Fruit fly (Drosophila melanogaster) whole organism, embryonic: ENCODE data around the gene CG6149.

ENCODE experiments used
- Asciz ChIP-seq: fragments of 200-800 bp; sonication (Bioruptor generic); optimal IDR thresholded peaks from 2 replicates; lab custom pipeline; 2017; ENCODE audit warnings: missing biosample characterization, mild to moderate bottlenecking, missing genetic modification characterization, missing genetic modification reagents
- Blimp-1 ChIP-seq: fragments of 200-800 bp; sonication (Bioruptor generic); optimal IDR thresholded peaks from 3 replicates; lab custom pipeline; 2018; ENCODE audit warnings: missing biosample characterization, missing genetic modification characterization, mild to moderate bottlenecking, moderate library complexity, missing genetic modification reagents
- CG1024 ChIP-seq: fragments of 200-800 bp; sonication (Bioruptor generic); IDR thresholded peaks from 2 replicates; pipeline ENCODE4 v1.3.6; 2022; ENCODE audit warnings: missing biosample characterization, missing genetic modification characterization
- CG10431 ChIP-seq: fragments of 200-800 bp; sonication (Bioruptor generic); optimal IDR thresholded peaks from 3 replicates; lab custom pipeline; 2018; ENCODE audit warnings: missing biosample characterization, mild to moderate bottlenecking, missing genetic modification characterization
- CG11504 ChIP-seq: fragments of 200-800 bp; sonication (Bioruptor generic); optimal IDR thresholded peaks from 3 replicates; lab custom pipeline; 2019; ENCODE audit warnings: missing biosample characterization, mild to moderate bottlenecking, missing genetic modification characterization, moderate library complexity
- CG11560 ChIP-seq: fragments of 200-800 bp; sonication (Bioruptor generic); IDR thresholded peaks from 3 replicates; pipeline ENCODE4 v1.3.6; 2022; ENCODE audit warnings: missing biosample characterization, missing genetic modification characterization
- CG11723 ChIP-seq: fragments of 200-800 bp; sonication (Bioruptor generic); optimal IDR thresholded peaks from 2 replicates; lab custom pipeline; 2017; ENCODE audit warnings: missing biosample characterization, mild to moderate bottlenecking, missing genetic modification characterization
- CG12104 ChIP-seq: fragments of 200-800 bp; sonication (Bioruptor generic); optimal IDR thresholded peaks from 3 replicates; lab custom pipeline; 2016; ENCODE audit warnings: missing biosample characterization, missing genetic modification characterization
- CG14014 ChIP-seq: fragments of 200-800 bp; sonication (Bioruptor generic); IDR thresholded peaks from 2 replicates; pipeline ENCODE4 v1.3.6; 2022; ENCODE audit warnings: missing biosample characterization, missing genetic modification characterization
- CG14710 ChIP-seq: fragments of 200-800 bp; sonication (Bioruptor generic); optimal IDR thresholded peaks from 3 replicates; lab custom pipeline; 2019; ENCODE audit warnings: missing biosample characterization, mild to moderate bottlenecking, missing genetic modification characterization, moderate library complexity
- CG1647 ChIP-seq: fragments of 200-800 bp; sonication (Bioruptor generic); optimal IDR thresholded peaks from 3 replicates; lab custom pipeline; 2016; ENCODE audit warnings: missing biosample characterization, missing genetic modification characterization
- CG17359 ChIP-seq: fragments of 200-800 bp; sonication (Bioruptor generic); optimal IDR thresholded peaks from 3 replicates; lab custom pipeline; 2018; ENCODE audit warnings: missing biosample characterization, mild to moderate bottlenecking, missing genetic modification characterization, moderate library complexity
- CG17829 ChIP-seq: fragments of 200-800 bp; optimal IDR thresholded peaks from 2 replicates; lab custom pipeline; 2019; ENCODE audit warnings: missing biosample characterization, mild to moderate bottlenecking, missing genetic modification characterization, moderate library complexity
- CG18262 ChIP-seq: fragments of 200-800 bp; optimal IDR thresholded peaks from 3 replicates; lab custom pipeline; 2019; ENCODE audit warnings: missing biosample characterization, mild to moderate bottlenecking, missing genetic modification characterization, moderate library complexity
- CG18476 ChIP-seq: fragments of 200-800 bp; sonication (Bioruptor generic); optimal IDR thresholded peaks from 2 replicates; lab custom pipeline; 2016; ENCODE audit warnings: missing biosample characterization, mild to moderate bottlenecking, missing genetic modification characterization
- CG3281 ChIP-seq: fragments of 200-800 bp; sonication (Bioruptor generic); optimal IDR thresholded peaks from 3 replicates; lab custom pipeline; 2017; ENCODE audit warnings: missing biosample characterization, mild to moderate bottlenecking, missing genetic modification characterization
- CG34376 ChIP-seq: fragments of 200-800 bp; sonication (Bioruptor generic); optimal IDR thresholded peaks from 2 replicates; lab custom pipeline; 2018; ENCODE audit warnings: missing biosample characterization, mild to moderate bottlenecking, missing genetic modification characterization
- CG6765 ChIP-seq: fragments of 200-800 bp; sonication (Bioruptor generic); optimal IDR thresholded peaks from 3 replicates; lab custom pipeline; 2017; ENCODE audit warnings: missing biosample characterization, mild to moderate bottlenecking, missing genetic modification characterization
- CG7963 ChIP-seq: fragments of 200-800 bp; sonication (Bioruptor generic); IDR thresholded peaks from 3 replicates; pipeline ENCODE4 v1.3.6; 2022; ENCODE audit warnings: missing biosample characterization, missing genetic modification characterization; ENCODE audit not compliant: partially characterized antibody
- CG9215 ChIP-seq: fragments of 200-800 bp; sonication (Bioruptor generic); IDR thresholded peaks from 2 replicates; pipeline ENCODE4 v1.3.6; 2022; ENCODE audit warnings: missing biosample characterization, missing genetic modification characterization
- CG9609 ChIP-seq: fragments of 200-800 bp; sonication (Bioruptor generic); optimal IDR thresholded peaks from 3 replicates; lab custom pipeline; 2016; ENCODE audit warnings: missing biosample characterization, missing genetic modification characterization
- D ChIP-seq, 2 experiments: fragments of 200-800 bp in 1 of 2; fragments of >200 bp in 1 of 2; sonication (Bioruptor generic) in 1 of 2; optimal IDR thresholded peaks; 2 replicates in 1 of 2; 3 replicates in 1 of 2; lab custom pipeline; 2017; ENCODE audit warnings: mild to moderate bottlenecking in 1 of 2, missing biosample characterization in 1 of 2, missing genetic modification characterization in 1 of 2, missing genetic modification reagents in 1 of 2
- Dip3 ChIP-seq: fragments of 200-800 bp; sonication (Bioruptor generic); optimal IDR thresholded peaks from 3 replicates; lab custom pipeline; 2016; ENCODE audit warnings: missing biosample characterization, missing genetic modification characterization
- Doc2 ChIP-seq: fragments of 200-800 bp; sonication (Bioruptor generic); IDR thresholded peaks from 2 replicates; pipeline ENCODE4 v1.3.6; 2022; ENCODE audit warnings: missing biosample characterization, missing genetic modification characterization
- Elba2 ChIP-seq: fragments of 200-800 bp; sonication (Bioruptor generic); optimal IDR thresholded peaks from 3 replicates; lab custom pipeline; 2016; ENCODE audit warnings: missing biosample characterization, missing genetic modification characterization
- Med ChIP-seq: fragments of 200-800 bp; sonication (Bioruptor generic); peaks from one replicate; lab custom pipeline; 2016; ENCODE audit warnings: missing biosample characterization, missing genetic modification characterization, mild to moderate bottlenecking, inconsistent platforms, moderate library complexity
- Sox100B ChIP-seq: fragments of 200-800 bp; sonication (Bioruptor generic); optimal IDR thresholded peaks from 3 replicates; lab custom pipeline; 2018; ENCODE audit warnings: missing biosample characterization, mild to moderate bottlenecking, missing genetic modification characterization
- ara ChIP-seq: fragments of 200-800 bp; sonication (Bioruptor generic); IDR thresholded peaks from 2 replicates; pipeline ENCODE4 v1.3.6; 2022; ENCODE audit warnings: missing biosample characterization, missing genetic modification characterization
- ase ChIP-seq: fragments of 200-800 bp; sonication (Bioruptor generic); IDR thresholded peaks from 3 replicates; pipeline ENCODE4 v1.3.6; 2022; ENCODE audit warnings: missing biosample characterization, missing genetic modification characterization
- bsh ChIP-seq, 2 experiments: fragments of 200-800 bp; sonication (Bioruptor generic); optimal IDR thresholded peaks; 2 replicates each; lab custom pipeline; 2017 to 2018; ENCODE audit warnings: mild to moderate bottlenecking in 2 of 2, missing biosample characterization in 2 of 2, missing genetic modification characterization in 2 of 2, moderate library complexity in 1 of 2
- cg ChIP-seq: fragments of 200-800 bp; sonication (Bioruptor generic); optimal IDR thresholded peaks from 3 replicates; lab custom pipeline; 2019; ENCODE audit warnings: missing biosample characterization, mild to moderate bottlenecking, missing genetic modification characterization, moderate library complexity
- ci ChIP-seq: fragments of 200-800 bp; sonication (Bioruptor generic); IDR thresholded peaks from 3 replicates; pipeline ENCODE4 v1.3.6; 2022; ENCODE audit warnings: missing biosample characterization, missing genetic modification characterization
- dmrt99B ChIP-seq: fragments of 200-800 bp; sonication (Bioruptor generic); optimal IDR thresholded peaks from 2 replicates; lab custom pipeline; 2018; ENCODE audit warnings: missing biosample characterization, mild to moderate bottlenecking, missing genetic modification characterization, moderate library complexity
- hkb ChIP-seq, 2 experiments: fragments of 200-800 bp in 1 of 2; fragments of >200 bp in 1 of 2; sonication (Bioruptor generic) in 1 of 2; IDR thresholded peaks in 1 of 2; optimal IDR thresholded peaks in 1 of 2; 2 replicates each; pipeline versions ENCODE4 v1.3.6 to Lab custom; 2017 to 2022; ENCODE audit warnings: missing biosample characterization in 1 of 2, missing genetic modification characterization in 1 of 2
- hth ChIP-seq: fragments of >200 bp; optimal IDR thresholded peaks from 2 replicates; lab custom pipeline; 2017; ENCODE audit warnings: inconsistent platforms
- insv ChIP-seq, 2 experiments: fragments of 200-800 bp; sonication (Bioruptor generic); optimal IDR thresholded peaks; 3 replicates each; lab custom pipeline; 2016 to 2018; ENCODE audit warnings: missing biosample characterization in 2 of 2, missing genetic modification characterization in 2 of 2
- nom ChIP-seq: fragments of 200-800 bp; sonication (Bioruptor generic); optimal IDR thresholded peaks from 2 replicates; lab custom pipeline; 2017; ENCODE audit warnings: missing biosample characterization, missing genetic modification characterization, mild to moderate bottlenecking, moderate library complexity, missing genetic modification reagents
- pan ChIP-seq, 4 experiments: fragments of >200 bp in 3 of 4; fragments of 200-800 bp in 1 of 4; sonication (Bioruptor generic) in 1 of 4; optimal IDR thresholded peaks in 3 of 4; IDR thresholded peaks in 1 of 4; 2 replicates each; pipeline versions ENCODE4 v1.3.6 to Lab custom; 2017 to 2022; ENCODE audit warnings: missing biosample characterization in 2 of 4, missing genetic modification characterization in 2 of 4, mixed read lengths in 1 of 4
- phol ChIP-seq: fragments of 200-800 bp; sonication (Bioruptor generic); optimal IDR thresholded peaks from 3 replicates; lab custom pipeline; 2018; ENCODE audit warnings: missing biosample characterization, mild to moderate bottlenecking, missing genetic modification characterization, moderate library complexity
- prd ChIP-seq, 3 experiments: fragments of >200 bp in 2 of 3; fragments of 200-800 bp in 1 of 3; sonication (Bioruptor generic) in 1 of 3; optimal IDR thresholded peaks in 2 of 3; IDR thresholded peaks in 1 of 3; 2 replicates in 2 of 3; 3 replicates in 1 of 3; pipeline versions ENCODE4 v1.3.6 to Lab custom; 2017 to 2022; ENCODE audit warnings: missing biosample characterization in 1 of 3, missing genetic modification characterization in 1 of 3
- row ChIP-seq: fragments of 200-800 bp; sonication (Bioruptor generic); IDR thresholded peaks from 3 replicates; pipeline ENCODE4 v1.3.6; 2022; ENCODE audit warnings: missing biosample characterization, missing genetic modification characterization
- sens ChIP-seq: fragments of 200-800 bp; sonication (Bioruptor generic); peaks from one replicate; lab custom pipeline; 2016; ENCODE audit warnings: missing biosample characterization, missing genetic modification characterization
- sens-2 ChIP-seq: fragments of 200-800 bp; sonication (Bioruptor generic); IDR thresholded peaks from 2 replicates; pipeline ENCODE4 v1.3.6; 2022; ENCODE audit warnings: missing biosample characterization, missing genetic modification characterization
- sim ChIP-seq: fragments of 200-800 bp; sonication (Bioruptor generic); IDR thresholded peaks from 2 replicates; pipeline ENCODE4 v1.3.6; 2022; ENCODE audit warnings: missing biosample characterization, missing genetic modification characterization
- vvl ChIP-seq: fragments of 200-800 bp; sonication (Bioruptor generic); IDR thresholded peaks from 2 replicates; pipeline ENCODE4 v1.3.6; 2022; ENCODE audit warnings: missing biosample characterization, missing genetic modification characterization
- wek ChIP-seq: fragments of 200-800 bp; sonication (Bioruptor generic); optimal IDR thresholded peaks from 3 replicates; lab custom pipeline; 2018; ENCODE audit warnings: missing biosample characterization, mild to moderate bottlenecking, missing genetic modification characterization, moderate library complexity
- z ChIP-seq: fragments of 200-800 bp; sonication (Bioruptor generic); IDR thresholded peaks from 3 replicates; pipeline ENCODE4 v1.3.6; 2022; ENCODE audit warnings: missing biosample characterization, missing genetic modification characterization

The CG6149 gene

DNA sequence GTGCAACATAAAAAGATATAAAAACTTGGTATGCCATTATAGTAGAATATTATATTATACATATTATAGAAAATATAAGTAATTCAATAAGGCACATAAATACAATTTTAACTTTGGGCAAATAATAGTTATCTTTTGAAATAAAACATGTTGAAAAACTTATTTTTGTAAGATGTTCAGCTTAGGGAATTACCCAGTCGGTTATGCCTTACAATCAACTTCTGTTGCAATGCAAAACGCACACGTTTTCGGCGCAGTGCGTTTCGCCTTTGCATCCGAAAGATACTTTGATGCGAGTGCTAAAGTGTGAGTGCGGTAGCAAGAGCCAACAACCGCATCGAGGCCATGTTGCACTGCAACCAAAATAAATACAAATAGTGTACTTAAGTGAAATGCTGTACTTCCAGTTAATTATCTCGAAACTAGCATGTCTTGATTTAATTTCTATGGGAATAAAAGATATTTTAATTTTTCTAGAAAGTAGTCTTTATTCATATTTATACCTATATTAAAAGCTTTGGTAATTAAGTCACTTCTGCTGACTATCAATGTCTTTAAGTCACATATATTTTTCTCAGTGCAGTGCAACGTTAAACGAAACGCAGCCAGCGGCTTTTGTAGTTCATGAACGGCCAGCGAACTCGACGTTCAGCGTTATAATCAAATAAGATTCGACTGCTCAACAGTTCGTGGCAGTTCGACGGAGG is 11.9 kb upstream of the CG6149 start (continued):
- TF ChIP-seq row (GFP tag; lab: Robert Waterston, UW) = peak; percentile 26; the same call in 1 of the 3 replicates
- no peak for TF ChIP-seq CG1647 (GFP tag; lab: Kevin White, UChicago)
- TF ChIP-seq prd (optimal IDR thresholded peaks at IDR 0.05; lab: Kevin White, UChicago) = no peak
- TF ChIP-seq prd (GFP tag; IDR thresholded peaks at IDR 0.05; lab: Robert Waterston, UW) = peak; percentile 45; the same call in 2 of the 3 replicates
- TF ChIP-seq CG1024 = 0 out of 2 replicates have a peak, but pooled peaks have one; percentile 10
- peak; percentile 46 for TF ChIP-seq CG11504 (tag; lab: Kevin White, UChicago)
- 0 out of 2 replicates have a peak, but pooled peaks have one; percentile 13 for TF ChIP-seq sens-2 (GFP tag; lab: Robert Waterston, UW)
- no peak for TF ChIP-seq z (GFP tag; lab: Robert Waterston, UW)
- TF ChIP-seq Med (GFP tag; lab: Kevin White, UChicago) = peak; percentile 60
- TF ChIP-seq ci (GFP tag; lab: Robert Waterston, UW) = no peak
- peak; percentile 46 for TF ChIP-seq Sox100B (GFP tag; lab: Kevin White, UChicago)
- peak in 1 of 2 experiments; percentile 36 for TF ChIP-seq bsh (GFP tag; optimal IDR thresholded peaks at IDR 0.05; lab: Kevin White, UChicago)
- no peak for TF ChIP-seq D (optimal IDR thresholded peaks at IDR 0.05; lab: Kevin White, UChicago)
- TF ChIP-seq D (GFP tag; optimal IDR thresholded peaks at IDR 0.05; lab: Kevin White, UChicago) = peak; percentile 25
- no peak for TF ChIP-seq CG7963 (GFP tag; lab: Robert Waterston, UW)
- no peak for TF ChIP-seq CG10431 (GFP tag; lab: Kevin White, UChicago)
- peak; percentile 29 for TF ChIP-seq CG17829 (tag; lab: Kevin White, UChicago)
- no peak for TF ChIP-seq wek (GFP tag; lab: Kevin White, UChicago)
- peak; percentile 46 for TF ChIP-seq CG18262 (tag; lab: Kevin White, UChicago)
- no peak for TF ChIP-seq CG14014
- TF ChIP-seq CG9215 (GFP tag; lab: Robert Waterston, UW) = no peak
- TF ChIP-seq Elba2 (GFP tag; lab: Kevin White, UChicago) = no peak
- no peak for TF ChIP-seq Dip3 (GFP tag; lab: Kevin White, UChicago)
- TF ChIP-seq dmrt99B (tag; lab: Kevin White, UChicago) = peak; percentile 60
- no peak for TF ChIP-seq insv (GFP tag; optimal IDR thresholded peaks at IDR 0.05; lab: Kevin White, UChicago)
- TF ChIP-seq Doc2 (GFP tag; lab: Robert Waterston, UW) = no peak
- TF ChIP-seq Asciz (GFP tag; lab: Kevin White, UChicago) = peak; percentile 32
- peak; percentile 74 for TF ChIP-seq nom (GFP tag; lab: Kevin White, UChicago)
- TF ChIP-seq CG9609 (GFP tag; lab: Kevin White, UChicago) = no peak
- TF ChIP-seq phol (tag; lab: Kevin White, UChicago) = peak; percentile 46
- TF ChIP-seq CG17359 (tag; lab: Kevin White, UChicago) = peak; percentile 26
- TF ChIP-seq ase (GFP tag; lab: Robert Waterston, UW) = no peak
- no peak for TF ChIP-seq CG18476 (GFP tag; lab: Kevin White, UChicago)
- TF ChIP-seq CG11723 = no peak
- no peak for TF ChIP-seq cg (GFP tag; lab: Kevin White, UChicago)
- no peak; the same call in 1 of the 2 replicates for TF ChIP-seq sim (GFP tag; lab: Robert Waterston, UW)
- TF ChIP-seq hth (lab: Kevin White, UChicago) = no peak
- no peak for TF ChIP-seq CG11560 (tag; lab: Robert Waterston, UW)
- 0 out of 2 replicates have a peak, but pooled peaks have one; percentile 28 for TF ChIP-seq vvl (GFP tag; lab: Robert Waterston, UW)
- TF ChIP-seq pan (optimal IDR thresholded peaks at IDR 0.05; lab: Kevin White, UChicago) = no peak
- TF ChIP-seq pan (GFP tag; optimal IDR thresholded peaks at IDR 0.05 in 1 of 2, IDR thresholded peaks at IDR 0.05 in 1 of 2) = peak in 1 of 2 experiments; percentile 9
- TF ChIP-seq CG6765 = no peak
- no peak for TF ChIP-seq CG12104 (GFP tag; lab: Kevin White, UChicago)
- no peak for TF ChIP-seq CG3281 (GFP tag; lab: Kevin White, UChicago)
- TF ChIP-seq ara = 0 out of 2 replicates have a peak, but pooled peaks have one; percentile 21
- TF ChIP-seq Blimp-1 = peak; percentile 47
- TF ChIP-seq hkb (optimal IDR thresholded peaks at IDR 0.05; lab: Kevin White, UChicago) = no peak
- 0 out of 2 replicates have a peak, but pooled peaks have one; percentile 12 for TF ChIP-seq hkb (GFP tag; IDR thresholded peaks at IDR 0.05; lab: Robert Waterston, UW)
- TF ChIP-seq CG14710 = peak; percentile 22
- no peak for TF ChIP-seq CG34376 (GFP tag; lab: Kevin White, UChicago)
- peak; percentile 81 for TF ChIP-seq sens (GFP tag; lab: Kevin White, UChicago)
